Fruit fly (Drosophila melanogaster): ENCODE results near the gene PH4alphaNE1.

dm6 chr3R:30474667-30475213 lies 25.4 kb downstream of the PH4alphaNE1 start:
- TF ChIP-seq usp (GFP tag; optimal IDR thresholded peaks at IDR 0.05) (no peak), Dll (optimal IDR thresholded peaks at IDR 0.05) (no peak), psq (optimal IDR thresholded peaks at IDR 0.05) (no peak), CG8478 (optimal IDR thresholded peaks at IDR 0.05) (no peak), pan (optimal IDR thresholded peaks at IDR 0.05) (no peak)
